Fruit fly (Drosophila melanogaster) whole organism, embryonic: ENCODE results near the gene Sec3.

ENCODE experiments used
- Adf1 ChIP-seq: fragments of 200-800 bp; sonication (Bioruptor generic); IDR thresholded peaks from 2 replicates; pipeline ENCODE4 v1.3.6; 2022; ENCODE audit warnings: missing biosample characterization, missing genetic modification characterization
- Atf6 ChIP-seq: fragments of 200-800 bp; sonication (Bioruptor generic); IDR thresholded peaks from 2 replicates; pipeline ENCODE4 v1.3.6; 2022; ENCODE audit warnings: missing biosample characterization, missing genetic modification characterization
- Awh ChIP-seq: fragments of 200-800 bp; sonication (Bioruptor generic); IDR thresholded peaks from 2 replicates; pipeline ENCODE4, ENCODE4 v1.3.6; 2022; ENCODE audit warnings: missing biosample characterization, missing genetic modification characterization
- Blimp-1 ChIP-seq: fragments of 200-800 bp; sonication (Bioruptor generic); optimal IDR thresholded peaks from 3 replicates; lab custom pipeline; 2018; ENCODE audit warnings: missing biosample characterization, missing genetic modification characterization, mild to moderate bottlenecking, moderate library complexity, missing genetic modification reagents
- CG10267 ChIP-seq: fragments of 200-800 bp; sonication (Bioruptor generic); optimal IDR thresholded peaks from 2 replicates; lab custom pipeline; 2018; ENCODE audit warnings: missing biosample characterization, mild to moderate bottlenecking, missing genetic modification characterization, moderate library complexity
- CG12659 ChIP-seq: fragments of 200-800 bp; sonication (Bioruptor generic); optimal IDR thresholded peaks from 3 replicates; lab custom pipeline; 2017; ENCODE audit warnings: mild to moderate bottlenecking, missing biosample characterization, missing genetic modification reagents, missing genetic modification characterization
- CG12769 ChIP-seq: fragments of 200-800 bp; sonication (Bioruptor generic); optimal IDR thresholded peaks from 2 replicates; lab custom pipeline; 2019; ENCODE audit warnings: missing biosample characterization, mild to moderate bottlenecking, missing genetic modification characterization, moderate library complexity
- CG13775 ChIP-seq: fragments of 200-800 bp; sonication (Bioruptor generic); optimal IDR thresholded peaks from 3 replicates; lab custom pipeline; 2017; ENCODE audit warnings: missing biosample characterization, mild to moderate bottlenecking, missing genetic modification characterization
- CG13894 ChIP-seq: fragments of 200-800 bp; sonication (Bioruptor generic); optimal IDR thresholded peaks from 3 replicates; lab custom pipeline; 2018; ENCODE audit warnings: missing biosample characterization, mild to moderate bottlenecking, missing genetic modification characterization, moderate library complexity
- CG14667 ChIP-seq: fragments of 200-800 bp; sonication (Bioruptor generic); IDR thresholded peaks from 2 replicates; pipeline ENCODE4 v1.3.6; 2022; ENCODE audit warnings: missing biosample characterization, missing genetic modification characterization
- CG15073 ChIP-seq: fragments of 200-800 bp; sonication (Bioruptor generic); optimal IDR thresholded peaks from 2 replicates; lab custom pipeline; 2016; ENCODE audit warnings: missing biosample characterization, missing genetic modification characterization
- CG15269 ChIP-seq: fragments of 200-800 bp; sonication (Bioruptor generic); optimal IDR thresholded peaks from 2 replicates; lab custom pipeline; 2018; ENCODE audit warnings: missing biosample characterization, mild to moderate bottlenecking, missing genetic modification characterization, moderate library complexity
- CG31388 ChIP-seq: fragments of 200-800 bp; sonication (Bioruptor generic); optimal IDR thresholded peaks from 2 replicates; lab custom pipeline; 2016; ENCODE audit warnings: missing biosample characterization, missing genetic modification characterization
- CG32532 ChIP-seq: fragments of 200-800 bp; sonication (Bioruptor generic); IDR thresholded peaks from 2 replicates; pipeline ENCODE4 v1.3.6; 2022; ENCODE audit warnings: missing biosample characterization, missing genetic modification characterization
- CG43689 ChIP-seq: fragments of 200-800 bp; sonication (Bioruptor generic); IDR thresholded peaks from 2 replicates; pipeline ENCODE4 v1.3.6; 2022; ENCODE audit warnings: missing biosample characterization, missing genetic modification characterization
- CG7372 ChIP-seq: fragments of 200-800 bp; sonication (Bioruptor generic); IDR thresholded peaks from 2 replicates; pipeline ENCODE4 v1.3.6; 2022; ENCODE audit warnings: missing biosample characterization, missing genetic modification characterization
- CTCF ChIP-seq: fragments of 200-800 bp; sonication (Bioruptor generic); optimal IDR thresholded peaks from 2 replicates; lab custom pipeline; 2017; ENCODE audit warnings: missing biosample characterization, mild to moderate bottlenecking, missing genetic modification characterization, moderate library complexity
- Eip74EF ChIP-seq, 2 experiments: fragments of 200-800 bp in 1 of 2; fragments of >200 bp in 1 of 2; sonication (Bioruptor generic) in 1 of 2; optimal IDR thresholded peaks; 2 replicates each; lab custom pipeline; 2017 to 2019; ENCODE audit warnings: missing biosample characterization in 2 of 2, missing genetic modification characterization in 2 of 2, mild to moderate bottlenecking in 1 of 2, moderate library complexity in 1 of 2
- Ets65A ChIP-seq: fragments of 200-800 bp; sonication (Bioruptor generic); peaks from one replicate; lab custom pipeline; 2016; ENCODE audit warnings: missing biosample characterization, missing genetic modification characterization
- Fer3 ChIP-seq: fragments of 200-800 bp; sonication (Bioruptor generic); optimal IDR thresholded peaks from 2 replicates; lab custom pipeline; 2018; ENCODE audit warnings: missing biosample characterization, mild to moderate bottlenecking, missing genetic modification characterization, moderate library complexity
- Gsc ChIP-seq: fragments of 200-800 bp; sonication (Bioruptor generic); IDR thresholded peaks from 2 replicates; pipeline ENCODE4 v1.3.6; 2022; ENCODE audit warnings: missing biosample characterization, missing genetic modification characterization
- Hey ChIP-seq: fragments of 200-800 bp; sonication (Bioruptor generic); optimal IDR thresholded peaks from 3 replicates; lab custom pipeline; 2018; ENCODE audit warnings: missing biosample characterization, mild to moderate bottlenecking, missing genetic modification characterization
- Hr78 ChIP-seq, 2 experiments: fragments of 200-800 bp in 1 of 2; fragments of >200 bp in 1 of 2; sonication (Bioruptor generic) in 1 of 2; optimal IDR thresholded peaks; 2 replicates each; lab custom pipeline; 2017 to 2019; ENCODE audit warnings: missing biosample characterization in 2 of 2, missing genetic modification characterization in 2 of 2, mild to moderate bottlenecking in 1 of 2, moderate library complexity in 1 of 2
- Med ChIP-seq: fragments of 200-800 bp; sonication (Bioruptor generic); peaks from one replicate; lab custom pipeline; 2016; ENCODE audit warnings: missing biosample characterization, missing genetic modification characterization, mild to moderate bottlenecking, inconsistent platforms, moderate library complexity
- NC2β ChIP-seq: fragments of 200-800 bp; sonication (Bioruptor generic); optimal IDR thresholded peaks from 2 replicates; lab custom pipeline; 2016; ENCODE audit warnings: missing biosample characterization, missing genetic modification characterization
- NfI ChIP-seq: fragments of 200-800 bp; sonication (Bioruptor generic); optimal IDR thresholded peaks from 3 replicates; lab custom pipeline; 2018; ENCODE audit warnings: missing biosample characterization, mild to moderate bottlenecking, missing genetic modification characterization, moderate library complexity
- Pdp1 ChIP-seq, 2 experiments: fragments of 200-800 bp; sonication (Bioruptor generic); optimal IDR thresholded peaks; 3 replicates each; lab custom pipeline; 2016; ENCODE audit warnings: missing biosample characterization in 2 of 2, missing genetic modification characterization in 2 of 2, mild to moderate bottlenecking in 1 of 2, moderate library complexity in 1 of 2
- Rfx ChIP-seq: fragments of 200-800 bp; sonication (Bioruptor generic); IDR thresholded peaks from 2 replicates; pipeline ENCODE4 v1.3.6; 2022; ENCODE audit warnings: missing biosample characterization, missing genetic modification characterization
- Xrp1 ChIP-seq: fragments of 200-800 bp; sonication (Bioruptor generic); IDR thresholded peaks from 2 replicates; pipeline ENCODE4 v1.3.6; 2022; ENCODE audit warnings: missing biosample characterization, missing genetic modification characterization
- abd-A ChIP-seq: fragments of 200-800 bp; sonication (Bioruptor generic); optimal IDR thresholded peaks from 3 replicates; lab custom pipeline; 2019; ENCODE audit warnings: missing biosample characterization, mild to moderate bottlenecking, missing genetic modification characterization, moderate library complexity
- ase ChIP-seq: fragments of 200-800 bp; sonication (Bioruptor generic); IDR thresholded peaks from 3 replicates; pipeline ENCODE4 v1.3.6; 2022; ENCODE audit warnings: missing biosample characterization, missing genetic modification characterization
- cato ChIP-seq: fragments of 200-800 bp; sonication (Bioruptor generic); optimal IDR thresholded peaks from 2 replicates; lab custom pipeline; 2016; ENCODE audit warnings: missing biosample characterization, missing genetic modification characterization, borderline replicate concordance
- chinmo ChIP-seq: fragments of 200-800 bp; sonication (Bioruptor generic); IDR thresholded peaks from 4 replicates; pipeline ENCODE4 v1.3.6; 2022; ENCODE audit warnings: missing biosample characterization, missing genetic modification characterization; ENCODE audit not compliant: partially characterized antibody
- dati ChIP-seq: fragments of 200-800 bp; sonication (Bioruptor generic); IDR thresholded peaks from 2 replicates; pipeline ENCODE4 v1.3.6; 2022; ENCODE audit warnings: missing biosample characterization, missing genetic modification characterization
- ftz-f1 ChIP-seq: fragments of 200-800 bp; sonication (Bioruptor generic); optimal IDR thresholded peaks from 2 replicates; lab custom pipeline; 2016; ENCODE audit warnings: missing biosample characterization, missing genetic modification characterization
- gce ChIP-seq: fragments of 200-800 bp; sonication (Bioruptor generic); IDR thresholded peaks from 3 replicates; pipeline ENCODE4 v1.3.6; 2022; ENCODE audit warnings: missing biosample characterization, missing genetic modification characterization
- hbn ChIP-seq: fragments of 200-800 bp; sonication (Bioruptor generic); IDR thresholded peaks from 2 replicates; pipeline ENCODE4 v1.3.6; 2022; ENCODE audit warnings: missing biosample characterization, missing genetic modification characterization; ENCODE audit not compliant: partially characterized antibody
- inv ChIP-seq: fragments of 200-800 bp; sonication (Bioruptor generic); IDR thresholded peaks from 2 replicates; pipeline ENCODE4 v1.3.6; 2022; ENCODE audit warnings: missing biosample characterization, missing genetic modification characterization; ENCODE audit not compliant: partially characterized antibody
- oc ChIP-seq: fragments of 200-800 bp; sonication (Bioruptor generic); optimal IDR thresholded peaks from 2 replicates; lab custom pipeline; 2018; ENCODE audit warnings: missing biosample characterization, mild to moderate bottlenecking, missing genetic modification characterization, moderate library complexity
- onecut ChIP-seq: fragments of 200-800 bp; sonication (Bioruptor generic); IDR thresholded peaks from 2 replicates; pipeline ENCODE4 v1.3.6; 2022; ENCODE audit warnings: missing biosample characterization, missing genetic modification characterization
- tap ChIP-seq: fragments of 200-800 bp; optimal IDR thresholded peaks from 3 replicates; lab custom pipeline; 2019; ENCODE audit warnings: missing biosample characterization, mild to moderate bottlenecking, missing genetic modification characterization, moderate library complexity
- trem ChIP-seq: fragments of 200-800 bp; optimal IDR thresholded peaks from 3 replicates; lab custom pipeline; 2019; ENCODE audit warnings: missing biosample characterization, mild to moderate bottlenecking, missing genetic modification characterization, moderate library complexity
- vvl ChIP-seq: fragments of 200-800 bp; sonication (Bioruptor generic); IDR thresholded peaks from 2 replicates; pipeline ENCODE4 v1.3.6; 2022; ENCODE audit warnings: missing biosample characterization, missing genetic modification characterization

Gene Sec3

dm6 chr3L:17391132-17391531 lies 33.9 kb downstream of the Sec3 start (continued):
- TF ChIP-seq NfI (GFP tag; lab: Kevin White, UChicago) (no peak), CG10267 (no peak), hbn (GFP tag; lab: Robert Waterston, UW) (no peak)

dm6 chr3L:17388895-17389294 lies 36.1 kb downstream of the Sec3 start, which contains the start of gene CG13731:
Gene CG13731 (minus strand): TSS chr3L:17388956.
- no peak for TF ChIP-seq CG15073 (GFP tag; lab: Kevin White, UChicago)
- peak; percentile 30 for TF ChIP-seq Ets65A
- TF ChIP-seq Awh (GFP tag; lab: Robert Waterston, UW) = 0 out of 2 replicates have a peak, but pooled peaks have one; percentile 7
- peak; percentile 82 for TF ChIP-seq Adf1 (GFP tag; lab: Robert Waterston, UW)
- 0 out of 2 replicates have a peak, but pooled peaks have one; percentile 15 for TF ChIP-seq CG32532 (GFP tag; lab: Robert Waterston, UW)
- TF ChIP-seq CG15269 (tag; lab: Kevin White, UChicago) = no peak
- 0 out of 4 replicates have a peak, but pooled peaks have one; percentile 31 for TF ChIP-seq chinmo (GFP tag; lab: Robert Waterston, UW)
- peak; percentile 78 for TF ChIP-seq Blimp-1 (GFP tag; lab: Kevin White, UChicago)
- TF ChIP-seq Gsc (GFP tag; lab: Robert Waterston, UW) = no peak
- TF ChIP-seq Med (GFP tag; lab: Kevin White, UChicago) = peak; percentile 7
- no peak for TF ChIP-seq CG12659
- no peak for TF ChIP-seq CG43689 (GFP tag; lab: Robert Waterston, UW)
- 0 out of 2 replicates have a peak, but pooled peaks have one; percentile 5 for TF ChIP-seq Rfx (GFP tag; lab: Robert Waterston, UW)

dm6 chr3L:17386612-17387382 lies 38.2 kb downstream of the Sec3 start:
- TF ChIP-seq Fer3 = no peak
- peak; percentile 61 for TF ChIP-seq CG12769 (tag; lab: Kevin White, UChicago)
- TF ChIP-seq dati = no peak
- TF ChIP-seq CG32532 (GFP tag; lab: Robert Waterston, UW) = 0 out of 2 replicates have a peak, but pooled peaks have one; percentile 5
- TF ChIP-seq Hr78 (GFP tag; optimal IDR thresholded peaks at IDR 0.05; lab: Kevin White, UChicago) = peak in 1 of 2 experiments; percentile 59
- peak; percentile 26 for TF ChIP-seq oc (tag; lab: Kevin White, UChicago)
- TF ChIP-seq vvl (GFP tag; lab: Robert Waterston, UW) = peak; percentile 89
- no peak for TF ChIP-seq tap
- TF ChIP-seq Eip74EF (GFP tag; optimal IDR thresholded peaks at IDR 0.05; lab: Kevin White, UChicago) = peak in 1 of 2 experiments; percentile 28
- no peak for TF ChIP-seq Atf6
- no peak for TF ChIP-seq CG31388 (GFP tag; lab: Kevin White, UChicago)
- peak; percentile 65 for TF ChIP-seq CG13894 (tag; lab: Kevin White, UChicago)
- TF ChIP-seq CG43689 (GFP tag; lab: Robert Waterston, UW) = no peak
- TF ChIP-seq gce (GFP tag; lab: Robert Waterston, UW) = no peak
- no peak for TF ChIP-seq CG14667 (GFP tag; lab: Robert Waterston, UW)
- no peak for TF ChIP-seq trem
- peak; percentile 61 for TF ChIP-seq abd-A (tag; lab: Kevin White, UChicago)
- TF ChIP-seq CG7372 (GFP tag; lab: Robert Waterston, UW) = no peak
- TF ChIP-seq CTCF (GFP tag; lab: Kevin White, UChicago) = no peak
- TF ChIP-seq onecut (GFP tag; lab: Robert Waterston, UW) = no peak
- TF ChIP-seq Awh (GFP tag; lab: Robert Waterston, UW) = peak; percentile 28; the same call in 1 of the 2 replicates
- TF ChIP-seq Pdp1 (GFP tag; optimal IDR thresholded peaks at IDR 0.05; lab: Kevin White, UChicago) = peak in 1 of 2 experiments; percentile 84
- TF ChIP-seq Hey (tag; lab: Kevin White, UChicago) = no peak
- no peak for TF ChIP-seq ase (GFP tag; lab: Robert Waterston, UW)
- TF ChIP-seq Xrp1 (GFP tag; lab: Robert Waterston, UW) = no peak
- TF ChIP-seq inv (GFP tag; lab: Robert Waterston, UW) = no peak
- TF ChIP-seq cato = no peak
- TF ChIP-seq NC2β (GFP tag; lab: Kevin White, UChicago) = no peak
- TF ChIP-seq CG13775 (GFP tag; lab: Kevin White, UChicago) = no peak
- TF ChIP-seq chinmo (GFP tag; lab: Robert Waterston, UW) = peak; percentile 79; the same call in 1 of the 4 replicates
- TF ChIP-seq ftz-f1 (GFP tag; lab: Kevin White, UChicago) = peak; percentile 2
